Worm (Caenorhabditis elegans): ENCODE results near the gene acs-5.
A peak's percentile ranks its signal among the peaks of the same experiment; 100 is the strongest.

acs-5 gene

DNA sequence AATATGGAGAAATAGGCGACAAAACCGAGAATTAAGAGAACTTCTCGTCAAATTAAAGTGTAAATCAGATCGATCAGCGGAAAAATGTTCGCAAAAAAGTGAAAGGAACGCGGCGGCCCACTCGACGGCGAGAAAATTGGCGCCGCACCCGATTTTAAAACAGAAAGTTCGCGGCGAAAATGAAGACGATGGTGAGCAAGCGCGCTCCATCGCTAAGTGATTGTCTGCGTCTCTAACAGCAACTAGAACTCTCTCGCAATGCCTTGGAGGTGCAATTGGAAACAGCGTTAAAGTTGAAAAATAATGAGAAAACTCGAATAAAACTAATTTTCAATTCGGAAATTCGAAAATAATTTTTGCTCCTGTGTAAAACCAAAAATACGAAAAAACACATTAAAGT, 13.3 kb downstream of the acs-5 start (continued):
- TF ChIP-seq D1046.2 (GFP tag; IDR thresholded peaks at IDR 0.05), result no peak
- TF ChIP-seq mdt-29 (GFP tag; IDR thresholded peaks at IDR 0.05), result no peak
- no peak for TF ChIP-seq skn-1 (tag; optimal IDR thresholded peaks at IDR 0.05)
- peak; percentile 18 for TF ChIP-seq mxl-3 (GFP tag; optimal IDR thresholded peaks at IDR 0.05)
- no peak for TF ChIP-seq Y75B8A.6 (GFP tag; IDR thresholded peaks at IDR 0.05)
- TF ChIP-seq duxl-1 (tag; optimal IDR thresholded peaks at IDR 0.05; ENCODE audit: poor library complexity), result peak; percentile 10
- no peak for TF ChIP-seq R02D3.7 (tag; optimal IDR thresholded peaks at IDR 0.05)
- TF ChIP-seq rbr-2 (tag; optimal IDR thresholded peaks at IDR 0.05), result peak; percentile 49
- TF ChIP-seq pha-4 (GFP tag; IDR thresholded peaks at IDR 0.05), result no peak
- no peak for TF ChIP-seq pha-4 (tag; optimal IDR thresholded peaks at IDR 0.05)
- TF ChIP-seq nhr-28 (tag; optimal IDR thresholded peaks at IDR 0.05), result peak; percentile 24
- no peak for TF ChIP-seq ceh-28 (tag; optimal IDR thresholded peaks at IDR 0.05)
- TF ChIP-seq dmd-6 (GFP tag; IDR thresholded peaks at IDR 0.05), result no peak
- no peak for TF ChIP-seq daf-19 (GFP tag; conservative IDR thresholded peaks at IDR 0.05)
- TF ChIP-seq ZK546.5 (tag; optimal IDR thresholded peaks at IDR 0.05), result no peak
- TF ChIP-seq nhr-25 (tag; optimal IDR thresholded peaks at IDR 0.05; ENCODE audit: borderline replicate concordance, insufficient read depth), result peak; percentile 50
- no peak for TF ChIP-seq nhr-237 (tag; optimal IDR thresholded peaks at IDR 0.05)
- no peak for TF ChIP-seq madf-5 (GFP tag; IDR thresholded peaks at IDR 0.05)
- no peak for TF ChIP-seq mxl-2 (GFP tag; conservative IDR thresholded peaks at IDR 0.05)
- TF ChIP-seq lin-29 (GFP tag; IDR thresholded peaks at IDR 0.05), result no peak
- TF ChIP-seq T26A8.4 (GFP tag; IDR thresholded peaks at IDR 0.05), result no peak
- TF ChIP-seq ctbp-1 (GFP tag; IDR thresholded peaks at IDR 0.05), result no peak
- TF ChIP-seq zfp-2 (tag; optimal IDR thresholded peaks at IDR 0.05), result no peak
- peak; percentile 10 for TF ChIP-seq F49E8.2 (tag; optimal IDR thresholded peaks at IDR 0.05; ENCODE audit: borderline replicate concordance)
- no peak for TF ChIP-seq lim-7 (GFP tag; IDR thresholded peaks at IDR 0.05)
- TF ChIP-seq spr-3 (GFP tag; optimal IDR thresholded peaks at IDR 0.05), result no peak
- no peak; the same call in 1 of the 2 replicates for TF ChIP-seq Y48G9A.11 (GFP tag; IDR thresholded peaks at IDR 0.05)
- no peak for TF ChIP-seq saeg-2 (GFP tag; IDR thresholded peaks at IDR 0.05)
- TF ChIP-seq ZK337.2 (GFP tag; IDR thresholded peaks at IDR 0.05), result no peak
- TF ChIP-seq tra-1 (GFP tag; IDR thresholded peaks at IDR 0.05), result no peak
- TF ChIP-seq nhr-6 (tag; optimal IDR thresholded peaks at IDR 0.05), result no peak
- no peak for TF ChIP-seq ces-1 (GFP tag; optimal IDR thresholded peaks at IDR 0.05)
- TF ChIP-seq ceh-32 (tag; optimal IDR thresholded peaks at IDR 0.05; ENCODE audit: poor library complexity), result no peak
- TF ChIP-seq hlh-11 (tag; optimal IDR thresholded peaks at IDR 0.05), result peak; percentile 38
- TF ChIP-seq hmg-1.1 (GFP tag; IDR thresholded peaks at IDR 0.05), result peak; percentile 85
- TF ChIP-seq attf-4 (tag; optimal IDR thresholded peaks at IDR 0.05), result no peak
- TF ChIP-seq nhr-77 (tag; optimal IDR thresholded peaks at IDR 0.05), result no peak
- TF ChIP-seq lir-3 (tag; optimal IDR thresholded peaks at IDR 0.05), result no peak
- TF ChIP-seq sdz-12 (GFP tag; optimal IDR thresholded peaks at IDR 0.05), result no peak
- TF ChIP-seq dve-1 (tag; optimal IDR thresholded peaks at IDR 0.05; ENCODE audit: insufficient read depth), result peak; percentile 54
- no peak for TF ChIP-seq ztf-11 (tag; optimal IDR thresholded peaks at IDR 0.05)
- TF ChIP-seq zfp-3 (GFP tag; conservative IDR thresholded peaks at IDR 0.05), result no peak
- TF ChIP-seq vab-7 (GFP tag; IDR thresholded peaks at IDR 0.05), result no peak; the same call in 1 of the 2 replicates
- TF ChIP-seq F10B5.3 (tag; optimal IDR thresholded peaks at IDR 0.05), result no peak
- no peak for TF ChIP-seq F37D6.2 (tag; optimal IDR thresholded peaks at IDR 0.05)
- peak; percentile 12 for TF ChIP-seq unc-130 (GFP tag; optimal IDR thresholded peaks at IDR 0.05)
- no peak for TF ChIP-seq F26F4.8 (GFP tag; conservative IDR thresholded peaks at IDR 0.05)
- TF ChIP-seq aly-2 (tag; optimal IDR thresholded peaks at IDR 0.05), result no peak
- peak; percentile 21; the same call in 1 of the 2 replicates for TF ChIP-seq ceh-20 (GFP tag; IDR thresholded peaks at IDR 0.05)
- TF ChIP-seq unc-39 (tag; optimal IDR thresholded peaks at IDR 0.05), result no peak
- no peak for TF ChIP-seq nhr-10 (tag; optimal IDR thresholded peaks at IDR 0.05)
- peak in 1 of 2 experiments; percentile 59 for TF ChIP-seq lsy-2 (tag; optimal IDR thresholded peaks at IDR 0.05)

Data from whole organism, L4 larva.